Worm (Caenorhabditis elegans) whole organism, late embryonic: ENCODE results near the gene wrk-1.
A peak's percentile ranks its signal among the peaks of the same experiment; 100 is the strongest.

ENCODE experiments used
- C08G9.2 ChIP-seq: sonication (generic microtip); optimal IDR thresholded peaks from 2 replicates; lab custom pipeline; 2016; ENCODE audit warnings: mild to moderate bottlenecking, missing genetic modification characterization, moderate library complexity, missing compliant biosample characterization
- C38D4.7 ChIP-seq: fragments of 200-800 bp; sonication (Bioruptor generic); optimal IDR thresholded peaks from 2 replicates; lab custom pipeline; 2018; ENCODE audit warnings: mild to moderate bottlenecking, missing genetic modification characterization, moderate library complexity, missing compliant biosample characterization
- F13H6.1 ChIP-seq: sonication (generic microtip); optimal IDR thresholded peaks from 2 replicates; lab custom pipeline; 2016; ENCODE audit warnings: missing genetic modification characterization, missing compliant biosample characterization
- K09A11.1 ChIP-seq: sonication (generic microtip); optimal IDR thresholded peaks from 2 replicates; lab custom pipeline; 2017; ENCODE audit warnings: antibody characterized with exemption, mild to moderate bottlenecking, missing genetic modification characterization, missing compliant biosample characterization; ENCODE audit not compliant: insufficient read depth
- ahr-1 ChIP-seq: sonication (generic microtip); optimal IDR thresholded peaks from 2 replicates; lab custom pipeline; 2016; ENCODE audit warnings: missing genetic modification characterization, missing compliant biosample characterization
- ama-1 ChIP-seq: fragments of 150-350 bp; optimal IDR thresholded peaks from 2 replicates; lab custom pipeline; 2014
- ceh-14 ChIP-seq: sonication (generic microtip); optimal IDR thresholded peaks from 2 replicates; lab custom pipeline; 2016; ENCODE audit warnings: missing genotype, missing genetic modification characterization, missing compliant biosample characterization
- ceh-18 ChIP-seq: sonication (generic microtip); optimal IDR thresholded peaks from 2 replicates; lab custom pipeline; 2016; ENCODE audit warnings: missing genetic modification characterization, missing compliant biosample characterization
- ceh-19 ChIP-seq: fragments of 200-800 bp; sonication (Bioruptor generic); optimal IDR thresholded peaks from 2 replicates; lab custom pipeline; 2018; ENCODE audit warnings: mild to moderate bottlenecking, missing genetic modification characterization, missing compliant biosample characterization
- ceh-22 ChIP-seq: sonication (generic microtip); optimal IDR thresholded peaks from 2 replicates; lab custom pipeline; 2017; ENCODE audit warnings: missing biosample characterization, missing genetic modification characterization
- ceh-30 ChIP-seq: fragments of 150-350 bp; optimal IDR thresholded peaks from 2 replicates; lab custom pipeline; 2014; ENCODE audit warnings: missing biosample characterization, missing genetic modification characterization
- ceh-31 ChIP-seq: sonication (generic microtip); optimal IDR thresholded peaks from 2 replicates; lab custom pipeline; 2016; ENCODE audit warnings: missing genetic modification characterization, missing compliant biosample characterization
- ceh-45 ChIP-seq: fragments of 200-800 bp; sonication (Bioruptor generic); IDR thresholded peaks from 2 replicates; pipeline ENCODE4 v1.3.6; 2022; ENCODE audit warnings: missing genetic modification reagents, missing genetic modification characterization, missing compliant biosample characterization
- ceh-6 ChIP-seq: fragments of 200-800 bp; sonication (Bioruptor generic); optimal IDR thresholded peaks from 2 replicates; lab custom pipeline; 2018; ENCODE audit warnings: mild to moderate bottlenecking, missing genetic modification characterization, missing compliant biosample characterization
- ceh-9 ChIP-seq: sonication (generic microtip); optimal IDR thresholded peaks from 2 replicates; lab custom pipeline; 2016; ENCODE audit warnings: mild to moderate bottlenecking, missing genetic modification characterization, inconsistent platforms, missing compliant biosample characterization
- ets-4 ChIP-seq: sonication (generic microtip); optimal IDR thresholded peaks from 2 replicates; lab custom pipeline; 2016; ENCODE audit warnings: missing genetic modification characterization, missing compliant biosample characterization
- fax-1 ChIP-seq: sonication (generic microtip); optimal IDR thresholded peaks from 2 replicates; lab custom pipeline; 2016; ENCODE audit warnings: missing genotype, missing genetic modification characterization, missing compliant biosample characterization
- fkh-6 ChIP-seq: sonication (generic microtip); optimal IDR thresholded peaks from 2 replicates; lab custom pipeline; 2016; ENCODE audit warnings: missing genetic modification characterization, missing compliant biosample characterization
- gmeb-2 ChIP-seq: sonication (generic microtip); optimal IDR thresholded peaks from 2 replicates; lab custom pipeline; 2016; ENCODE audit warnings: missing genetic modification characterization, inconsistent platforms, missing compliant biosample characterization
- hlh-13 ChIP-seq: fragments of 200-800 bp; sonication (Bioruptor generic); optimal IDR thresholded peaks from 2 replicates; lab custom pipeline; 2018; ENCODE audit warnings: mild to moderate bottlenecking, missing genetic modification characterization, missing compliant biosample characterization
- hlh-15 ChIP-seq: sonication (generic microtip); optimal IDR thresholded peaks from 2 replicates; lab custom pipeline; 2016; ENCODE audit warnings: missing genetic modification characterization, missing compliant biosample characterization
- hlh-6 ChIP-seq: sonication (generic microtip); optimal IDR thresholded peaks from 2 replicates; lab custom pipeline; 2016; ENCODE audit warnings: missing genotype, missing genetic modification characterization, missing compliant biosample characterization
- hlh-8 ChIP-seq: sonication (generic microtip); optimal IDR thresholded peaks from 2 replicates; lab custom pipeline; 2016; ENCODE audit warnings: missing genotype, missing genetic modification characterization, missing compliant biosample characterization
- lin-11 ChIP-seq: fragments of 200-800 bp; sonication (Bioruptor generic); optimal IDR thresholded peaks from 2 replicates; lab custom pipeline; 2018; ENCODE audit warnings: mild to moderate bottlenecking, missing genetic modification characterization, missing compliant biosample characterization
- nfya-1 ChIP-seq: sonication (generic microtip); optimal IDR thresholded peaks from 2 replicates; lab custom pipeline; 2017; ENCODE audit warnings: missing genetic modification characterization, mild to moderate bottlenecking, missing compliant biosample characterization, antibody characterized with exemption, moderate library complexity
- nhr-232 ChIP-seq: sonication (generic microtip); optimal IDR thresholded peaks from 2 replicates; lab custom pipeline; 2016; ENCODE audit warnings: missing genetic modification characterization, missing compliant biosample characterization
- odd-2 ChIP-seq: sonication (generic microtip); optimal IDR thresholded peaks from 2 replicates; lab custom pipeline; 2017; ENCODE audit warnings: antibody characterized with exemption, mild to moderate bottlenecking, missing genetic modification characterization, missing compliant biosample characterization
- pag-3 ChIP-seq: sonication (generic microtip); optimal IDR thresholded peaks from 2 replicates; lab custom pipeline; 2016; ENCODE audit warnings: missing compliant biosample characterization, missing genetic modification characterization, borderline replicate concordance
- pat-9 ChIP-seq: fragments of 200-800 bp; sonication (Bioruptor generic); optimal IDR thresholded peaks from 2 replicates; lab custom pipeline; 2018; ENCODE audit warnings: mild to moderate bottlenecking, missing genetic modification characterization, moderate library complexity, missing compliant biosample characterization
- pax-1 ChIP-seq: fragments of 150-350 bp; optimal IDR thresholded peaks from 2 replicates; lab custom pipeline; 2014; ENCODE audit warnings: missing biosample characterization, missing genetic modification characterization
- pha-2 ChIP-seq: sonication (generic microtip); optimal IDR thresholded peaks from 2 replicates; lab custom pipeline; 2017; ENCODE audit warnings: mild to moderate bottlenecking, missing genetic modification characterization, missing compliant biosample characterization
- pqm-1 ChIP-seq: sonication (generic microtip); optimal IDR thresholded peaks from 2 replicates; lab custom pipeline; 2016; ENCODE audit warnings: missing genetic modification characterization, missing compliant biosample characterization
- ref-2 ChIP-seq: sonication (generic microtip); optimal IDR thresholded peaks from 2 replicates; lab custom pipeline; 2016; ENCODE audit warnings: missing genetic modification characterization, missing compliant biosample characterization
- rnt-1 ChIP-seq: sonication (generic microtip); optimal IDR thresholded peaks from 2 replicates; lab custom pipeline; 2016; ENCODE audit warnings: missing genetic modification characterization, missing compliant biosample characterization
- sdc-2 ChIP-seq: sonication (generic microtip); optimal IDR thresholded peaks from 2 replicates; lab custom pipeline; 2016; ENCODE audit warnings: missing genotype, missing genetic modification characterization, missing compliant biosample characterization
- sox-4 ChIP-seq: sonication (generic microtip); optimal IDR thresholded peaks from 2 replicates; lab custom pipeline; 2017; ENCODE audit warnings: mild to moderate bottlenecking, missing genetic modification characterization, inconsistent platforms, missing compliant biosample characterization
- tbx-2 ChIP-seq: sonication (generic microtip); optimal IDR thresholded peaks from 2 replicates; lab custom pipeline; 2016; ENCODE audit warnings: missing genetic modification characterization, missing compliant biosample characterization
- tbx-7 ChIP-seq: sonication (generic microtip); optimal IDR thresholded peaks from 2 replicates; lab custom pipeline; 2016; ENCODE audit warnings: missing genotype, missing genetic modification characterization, missing compliant biosample characterization
- unc-3 ChIP-seq, 2 experiments: fragments of 200-800 bp in 1 of 2; sonication (Bioruptor generic) in 1 of 2; sonication (generic microtip) in 1 of 2; conservative IDR thresholded peaks in 1 of 2; optimal IDR thresholded peaks in 1 of 2; 2 replicates each; pipeline versions ENCODE4 v1.3.6 to Lab custom; 2016 to 2022; ENCODE audit warnings: missing compliant biosample characterization in 2 of 2, missing genetic modification characterization in 2 of 2, missing genetic modification reagents in 1 of 2
- unc-42 ChIP-seq: sonication (generic microtip); optimal IDR thresholded peaks from 2 replicates; lab custom pipeline; 2016; ENCODE audit warnings: missing genotype, missing genetic modification characterization, missing compliant biosample characterization
- unc-55 ChIP-seq: sonication (generic microtip); optimal IDR thresholded peaks from 2 replicates; lab custom pipeline; 2017; ENCODE audit warnings: missing biosample characterization, missing genetic modification reagents, missing genetic modification characterization
- zip-5 ChIP-seq: sonication (generic microtip); optimal IDR thresholded peaks from 2 replicates; lab custom pipeline; 2016; ENCODE audit warnings: missing genetic modification characterization, missing compliant biosample characterization

wrk-1 gene

ce11 chrX:8384642-8385181, 7.7 kb downstream of the wrk-1 start, which contains the start of gene F41D9.2:
TSS of gene F41D9.2 (minus strand) at chrX:8384945.
- TF ChIP-seq ref-2 (tag; lab: Kevin White, UChicago): peak; percentile 48
- no peak for TF ChIP-seq ceh-18 (tag; lab: Kevin White, UChicago)

- TF ChIP-seq zip-5: no peak
- TF ChIP-seq, all 69 proteins: peak for 0
Measured at ce11 chrX:8381651-8382050, 10.7 kb downstream of the wrk-1 start.

ce11 chrX:8378312-8378711, 14.1 kb downstream of the wrk-1 start, which contains the start of gene tbc-18:
TSS of gene tbc-18 (plus strand) at chrX:8378557.
- TF ChIP-seq ceh-19 (GFP tag; lab: Kevin White, UChicago): no peak
- no peak for TF ChIP-seq hlh-15 (tag; lab: Kevin White, UChicago)
- peak; percentile 37 for TF ChIP-seq tbx-2
- TF ChIP-seq ceh-31 (tag; lab: Kevin White, UChicago): peak; percentile 66
- TF ChIP-seq ceh-22 (tag; lab: Kevin White, UChicago): no peak
- peak; percentile 41 for TF ChIP-seq ceh-18 (tag; lab: Kevin White, UChicago)
- no peak for TF ChIP-seq F13H6.1
- TF ChIP-seq nfya-1: peak; percentile 58
- TF ChIP-seq unc-42 (tag; lab: Kevin White, UChicago): peak; percentile 73
- no peak for TF ChIP-seq ceh-14 (tag; lab: Kevin White, UChicago)
- TF ChIP-seq unc-55: no peak

ce11 chrX:8371906-8372305, 20.5 kb downstream of the wrk-1 start, which contains the start of gene nep-15:
TSS of gene nep-15 (plus strand) at chrX:8372206.
- TF ChIP-seq tbx-7 (tag; lab: Kevin White, UChicago): no peak
- TF ChIP-seq ceh-9 (tag; lab: Kevin White, UChicago): no peak
- no peak for TF ChIP-seq pax-1 (tag; lab: Kevin White, UChicago)
- no peak for TF ChIP-seq ceh-45 (GFP tag; lab: Robert Waterston, UW)
- no peak for TF ChIP-seq sox-4
- TF ChIP-seq ama-1 (lab: Kevin White, UChicago): no peak

- peak; percentile 18 for TF ChIP-seq unc-42 (tag; lab: Kevin White, UChicago)
- no peak for TF ChIP-seq pax-1 (tag; lab: Kevin White, UChicago)
- no peak for TF ChIP-seq fax-1 (tag; lab: Kevin White, UChicago)
- peak; percentile 58 for TF ChIP-seq ceh-31 (tag; lab: Kevin White, UChicago)
- no peak for TF ChIP-seq sox-4
- TF ChIP-seq fkh-6 (tag; lab: Kevin White, UChicago): no peak
- no peak for TF ChIP-seq K09A11.1 (tag; lab: Kevin White, UChicago)
- TF ChIP-seq ceh-14 (tag; lab: Kevin White, UChicago): no peak
- no peak for TF ChIP-seq lin-11 (tag; lab: Kevin White, UChicago)
- TF ChIP-seq ets-4 (tag; lab: Kevin White, UChicago): no peak
- TF ChIP-seq gmeb-2 (tag; lab: Kevin White, UChicago): no peak
- peak; percentile 57 for TF ChIP-seq sdc-2 (tag; lab: Kevin White, UChicago)
- no peak for TF ChIP-seq pha-2 (tag; lab: Kevin White, UChicago)
- TF ChIP-seq hlh-8 (tag; lab: Kevin White, UChicago): no peak
- no peak for TF ChIP-seq pag-3 (tag; lab: Kevin White, UChicago)
- TF ChIP-seq hlh-6 (tag; lab: Kevin White, UChicago): no peak
- no peak for TF ChIP-seq pat-9 (tag; lab: Kevin White, UChicago)
- TF ChIP-seq hlh-15 (tag; lab: Kevin White, UChicago): no peak
- no peak for TF ChIP-seq ceh-6 (GFP tag; lab: Kevin White, UChicago)
- no peak for TF ChIP-seq hlh-13 (GFP tag; lab: Kevin White, UChicago)
- no peak for TF ChIP-seq odd-2 (tag; lab: Kevin White, UChicago)
- TF ChIP-seq unc-3 (GFP tag; conservative IDR thresholded peaks at IDR 0.05; lab: Robert Waterston, UW): no peak; the same call in 1 of the 2 replicates
- no peak for TF ChIP-seq unc-3 (tag; optimal IDR thresholded peaks at IDR 0.05; lab: Kevin White, UChicago)
- no peak for TF ChIP-seq ahr-1 (tag; lab: Kevin White, UChicago)
- peak; percentile 3 for TF ChIP-seq ceh-18 (tag; lab: Kevin White, UChicago)
- TF ChIP-seq ceh-9 (tag; lab: Kevin White, UChicago): no peak
- peak; percentile 59 for TF ChIP-seq ref-2 (tag; lab: Kevin White, UChicago)
- peak; percentile 70 for TF ChIP-seq nfya-1
- no peak for TF ChIP-seq C08G9.2 (tag; lab: Kevin White, UChicago)
- no peak for TF ChIP-seq rnt-1
- TF ChIP-seq nhr-232: no peak
- no peak for TF ChIP-seq C38D4.7
- no peak for TF ChIP-seq ceh-30 (tag; lab: Kevin White, UChicago)
- no peak for TF ChIP-seq pqm-1 (tag; lab: Kevin White, UChicago)
- TF ChIP-seq tbx-7 (tag; lab: Kevin White, UChicago): no peak
Measured at ce11 chrX:8368210-8368609, 24.2 kb downstream of the wrk-1 start.
